Worm (Caenorhabditis elegans) whole organism, L3 larva: Measurements from ENCODE around the gene F52G3.1.

Source experiments
- R02D3.7 ChIP-seq: fragments of 150-350 bp; optimal IDR thresholded peaks from 2 replicates; lab custom pipeline; 2014; ENCODE audit warnings: missing biosample characterization, missing genetic modification characterization
- aly-2 ChIP-seq: fragments of 150-350 bp; optimal IDR thresholded peaks from 2 replicates; lab custom pipeline; 2014; ENCODE audit warnings: missing biosample characterization, missing genetic modification characterization
- ama-1 ChIP-seq: fragments of 150-350 bp; optimal IDR thresholded peaks from 2 replicates; lab custom pipeline; 2018
- ceh-16 ChIP-seq: sonication (generic microtip); optimal IDR thresholded peaks from 2 replicates; lab custom pipeline; 2017; ENCODE audit warnings: missing biosample characterization, missing genetic modification characterization
- ceh-28 ChIP-seq: fragments of 150-350 bp; optimal IDR thresholded peaks from 2 replicates; lab custom pipeline; 2014; ENCODE audit warnings: missing biosample characterization, missing genetic modification reagents, missing genetic modification characterization
- ceh-82 ChIP-seq: fragments of 150-350 bp; optimal IDR thresholded peaks from 2 replicates; lab custom pipeline; 2014; ENCODE audit warnings: missing biosample characterization, missing genetic modification characterization
- ceh-9 ChIP-seq: sonication (generic microtip); optimal IDR thresholded peaks from 2 replicates; lab custom pipeline; 2018; ENCODE audit warnings: missing biosample characterization, missing genetic modification characterization
- daf-12 ChIP-seq: fragments of 150-350 bp; optimal IDR thresholded peaks from 2 replicates; lab custom pipeline; 2014; ENCODE audit warnings: missing biosample characterization, missing genetic modification reagents, missing genetic modification characterization
- egl-27 ChIP-seq: sonication (generic microtip); optimal IDR thresholded peaks from 4 replicates; lab custom pipeline; 2017; ENCODE audit warnings: missing biosample characterization, missing genetic modification reagents, missing genetic modification characterization
- egl-5 ChIP-seq: fragments of 150-350 bp; optimal IDR thresholded peaks from 2 replicates; lab custom pipeline; 2017; ENCODE audit warnings: missing biosample characterization, missing genetic modification reagents, missing genetic modification characterization, inconsistent platforms
- elt-1 ChIP-seq: fragments of 150-350 bp; optimal IDR thresholded peaks from 2 replicates; lab custom pipeline; 2014; ENCODE audit warnings: missing biosample characterization, missing genetic modification characterization
- fkh-10 ChIP-seq: sonication (generic microtip); optimal IDR thresholded peaks from 2 replicates; lab custom pipeline; 2017; ENCODE audit warnings: missing biosample characterization, missing genetic modification reagents, missing genetic modification characterization
- fkh-2 ChIP-seq: fragments of 150-350 bp; optimal IDR thresholded peaks from 2 replicates; lab custom pipeline; 2014; ENCODE audit warnings: missing biosample characterization, missing genetic modification reagents, missing genetic modification characterization
- fos-1 ChIP-seq: fragments of 150-350 bp; optimal IDR thresholded peaks from 2 replicates; lab custom pipeline; 2014; ENCODE audit warnings: missing biosample characterization, missing genetic modification characterization
- hmg-11 ChIP-seq: sonication (generic microtip); optimal IDR thresholded peaks from 2 replicates; lab custom pipeline; 2016; ENCODE audit warnings: missing genetic modification characterization, missing compliant biosample characterization
- jun-1 ChIP-seq: fragments of 150-350 bp; optimal IDR thresholded peaks from 2 replicates; lab custom pipeline; 2014; ENCODE audit warnings: missing biosample characterization, missing genetic modification reagents, missing genetic modification characterization
- lin-15B ChIP-seq: fragments of 150-350 bp; optimal IDR thresholded peaks from 2 replicates; lab custom pipeline; 2014; ENCODE audit warnings: missing biosample characterization, missing genetic modification characterization
- lin-39 ChIP-seq: fragments of 150-350 bp; optimal IDR thresholded peaks from 2 replicates; lab custom pipeline; 2018; ENCODE audit warnings: missing biosample characterization, missing genetic modification reagents, missing genetic modification characterization
- lsy-12 ChIP-seq: sonication (generic microtip); optimal IDR thresholded peaks from 2 replicates; lab custom pipeline; 2016; ENCODE audit warnings: mild to moderate bottlenecking, missing genetic modification characterization, missing compliant biosample characterization
- mdl-1 ChIP-seq: fragments of 150-350 bp; optimal IDR thresholded peaks from 2 replicates; lab custom pipeline; 2014; ENCODE audit warnings: missing biosample characterization, missing genetic modification characterization
- mml-1 ChIP-seq: fragments of 150-350 bp; sonication (generic microtip); optimal IDR thresholded peaks from 3 replicates; lab custom pipeline; 2014; ENCODE audit warnings: missing biosample characterization, missing genetic modification characterization
- nfya-1 ChIP-seq: sonication (generic microtip); optimal IDR thresholded peaks from 2 replicates; lab custom pipeline; 2017; ENCODE audit warnings: missing genetic modification characterization, mild to moderate bottlenecking, missing compliant biosample characterization, antibody characterized with exemption, moderate library complexity; ENCODE audit not compliant: insufficient read depth
- nhr-11 ChIP-seq: fragments of 150-350 bp; optimal IDR thresholded peaks from 2 replicates; lab custom pipeline; 2014; ENCODE audit warnings: missing biosample characterization, missing genetic modification characterization
- nhr-23 ChIP-seq: fragments of 150-350 bp; optimal IDR thresholded peaks from 2 replicates; lab custom pipeline; 2014; ENCODE audit warnings: missing biosample characterization, missing genetic modification reagents, missing genetic modification characterization
- nhr-237 ChIP-seq: fragments of 150-350 bp; optimal IDR thresholded peaks from 2 replicates; lab custom pipeline; 2014; ENCODE audit warnings: missing biosample characterization, missing genetic modification characterization
- nhr-25 ChIP-seq: sonication (generic microtip); optimal IDR thresholded peaks from 2 replicates; lab custom pipeline; 2017; ENCODE audit warnings: missing biosample characterization, missing genetic modification characterization
- nhr-43 ChIP-seq: sonication (generic microtip); optimal IDR thresholded peaks from 2 replicates; lab custom pipeline; 2016; ENCODE audit warnings: mild to moderate bottlenecking, missing genetic modification characterization, missing compliant biosample characterization; ENCODE audit not compliant: poor library complexity, severe bottlenecking
- nhr-67 ChIP-seq: fragments of 150-350 bp; optimal IDR thresholded peaks from 2 replicates; lab custom pipeline; 2014; ENCODE audit warnings: missing biosample characterization, missing genetic modification characterization
- pha-4 ChIP-seq: fragments of 150-350 bp; optimal IDR thresholded peaks from 2 replicates; lab custom pipeline; 2014; ENCODE audit warnings: missing biosample characterization, missing genetic modification reagents, missing genetic modification characterization
- pqm-1 ChIP-seq: fragments of 150-350 bp; optimal IDR thresholded peaks from 2 replicates; lab custom pipeline; 2017; ENCODE audit warnings: missing biosample characterization, missing genetic modification characterization, inconsistent platforms
- sea-2 ChIP-seq: fragments of 150-350 bp; sonication (generic microtip); optimal IDR thresholded peaks from 4 replicates; lab custom pipeline; 2014; ENCODE audit warnings: missing biosample characterization, missing genetic modification reagents, missing genetic modification characterization
- skn-1 ChIP-seq: fragments of 150-350 bp; optimal IDR thresholded peaks from 2 replicates; lab custom pipeline; 2014; ENCODE audit warnings: missing biosample characterization, missing genetic modification characterization
- snpc-4 ChIP-seq: fragments of 150-350 bp; optimal IDR thresholded peaks from 2 replicates; lab custom pipeline; 2014; ENCODE audit warnings: missing biosample characterization, missing genetic modification characterization
- unc-39 ChIP-seq: sonication (generic microtip); optimal IDR thresholded peaks from 4 replicates; lab custom pipeline; 2017; ENCODE audit warnings: missing biosample characterization, missing genetic modification characterization
- unc-62 ChIP-seq: fragments of 150-350 bp; sonication (generic microtip); optimal IDR thresholded peaks from 4 replicates; lab custom pipeline; 2014; ENCODE audit warnings: missing biosample characterization, missing genetic modification reagents, missing genetic modification characterization
- zag-1 ChIP-seq: fragments of 150-350 bp; optimal IDR thresholded peaks from 2 replicates; lab custom pipeline; 2014; ENCODE audit warnings: missing biosample characterization, missing genetic modification characterization
- ztf-11 ChIP-seq: fragments of 150-350 bp; optimal IDR thresholded peaks from 2 replicates; lab custom pipeline; 2014; ENCODE audit warnings: missing biosample characterization, missing genetic modification characterization
- ztf-4 ChIP-seq: fragments of 150-350 bp; optimal IDR thresholded peaks from 2 replicates; lab custom pipeline; 2014; ENCODE audit warnings: missing biosample characterization, missing genetic modification characterization

F52G3.1 gene

DNA sequence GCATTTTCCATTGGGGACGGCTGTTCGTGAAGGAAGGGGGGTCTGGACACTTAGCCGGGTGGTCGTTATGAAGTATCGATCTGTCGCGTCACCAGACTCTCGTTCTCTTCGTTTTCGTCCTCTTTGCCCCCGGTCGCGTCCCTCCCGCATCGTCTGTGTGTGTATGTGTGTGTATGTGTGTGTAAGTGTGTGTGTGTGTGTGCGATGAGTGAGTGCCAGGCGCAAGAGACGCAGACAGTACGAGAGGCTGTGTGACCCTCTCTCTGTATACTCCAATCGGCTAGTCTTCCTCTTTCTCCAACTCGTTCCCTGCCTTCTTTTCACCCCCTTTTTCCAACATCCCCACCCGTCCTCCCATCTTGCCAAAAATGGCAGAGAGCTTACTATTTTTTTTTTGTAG, 2.3 kb upstream of the F52G3.1 start (continued):
- TF ChIP-seq elt-1 (tag; lab: Kevin White, UChicago), result peak; percentile 71
- TF ChIP-seq ceh-82, result peak; percentile 18
- peak; percentile 14 for TF ChIP-seq fkh-10 (GFP tag; lab: Kevin White, UChicago)
- peak; percentile 82 for TF ChIP-seq lsy-12 (tag; lab: Kevin White, UChicago)
- TF ChIP-seq nhr-23 (tag; lab: Kevin White, UChicago), result peak; percentile 86
- peak; percentile 37 for TF ChIP-seq egl-27 (tag; lab: Kevin White, UChicago)
- no peak for TF ChIP-seq aly-2
- TF ChIP-seq ceh-16 (tag; lab: Kevin White, UChicago), result no peak
- peak; percentile 59 for TF ChIP-seq mdl-1
- peak; percentile 70 for TF ChIP-seq nhr-43
- no peak for TF ChIP-seq fkh-2 (tag; lab: Kevin White, UChicago)
- TF ChIP-seq snpc-4 (tag; lab: Kevin White, UChicago), result peak; percentile 76
- no peak for TF ChIP-seq daf-12 (tag; lab: Kevin White, UChicago)
- TF ChIP-seq pha-4 (tag; lab: Kevin White, UChicago), result peak; percentile 90
- TF ChIP-seq R02D3.7 (tag; lab: Kevin White, UChicago), result peak; percentile 61

DNA sequence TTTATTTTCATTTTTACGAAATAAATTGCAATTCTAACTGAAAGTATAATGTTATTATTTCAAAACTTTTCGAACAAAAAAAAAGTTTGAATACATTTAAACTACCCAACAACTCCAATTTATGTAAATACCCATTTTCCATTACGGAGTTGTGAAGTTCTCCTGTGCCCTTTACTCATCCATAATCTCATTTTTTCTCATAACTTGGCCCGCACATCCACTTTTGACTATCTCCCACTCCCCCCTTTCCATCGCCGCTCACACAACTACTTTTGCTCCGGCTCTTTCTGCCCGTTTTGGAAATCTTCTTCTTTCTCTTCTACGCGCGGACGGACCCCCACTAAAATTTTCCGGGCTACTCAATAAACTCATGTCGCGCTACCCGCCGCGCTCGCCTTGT, 1.0 kb upstream of the F52G3.1 start:
- TF ChIP-seq ztf-4 (tag; lab: Kevin White, UChicago), result no peak
- no peak for TF ChIP-seq egl-5 (tag; lab: Kevin White, UChicago)
- TF ChIP-seq skn-1 (tag; lab: Kevin White, UChicago), result no peak
- no peak for TF ChIP-seq ceh-28
- no peak for TF ChIP-seq ztf-11
- no peak for TF ChIP-seq nhr-67 (tag; lab: Kevin White, UChicago)
- TF ChIP-seq nfya-1 (tag; lab: Kevin White, UChicago), result no peak
- no peak for TF ChIP-seq aly-2
- no peak for TF ChIP-seq ceh-9 (tag; lab: Kevin White, UChicago)
- TF ChIP-seq ceh-82, result no peak
- TF ChIP-seq zag-1 (tag; lab: Kevin White, UChicago), result no peak
- TF ChIP-seq hmg-11 (tag; lab: Kevin White, UChicago), result no peak
- no peak for TF ChIP-seq ama-1 (lab: Kevin White, UChicago)
- TF ChIP-seq pqm-1 (tag; lab: Kevin White, UChicago), result no peak
- no peak for TF ChIP-seq pha-4 (tag; lab: Kevin White, UChicago)

DNA sequence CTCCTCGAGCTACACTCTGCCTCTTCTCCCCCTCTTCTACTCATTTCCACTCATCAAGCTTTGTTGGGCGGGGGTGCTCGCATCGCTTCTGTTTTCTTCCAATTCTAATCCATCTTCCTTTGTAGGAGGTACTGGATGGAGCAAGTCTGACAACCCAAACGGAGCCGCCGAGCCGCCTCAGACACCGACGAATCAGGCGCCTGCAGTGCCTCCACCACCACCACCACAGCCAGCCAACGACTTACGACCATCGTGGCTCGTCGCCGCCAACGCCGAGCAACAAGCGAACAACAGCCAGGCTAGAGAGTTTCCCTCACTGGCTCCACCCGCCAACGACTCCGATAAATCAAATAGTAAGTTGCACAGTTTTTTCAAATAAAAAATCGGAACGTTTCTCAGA, 2.2 kb downstream of the F52G3.1 start:
- TF ChIP-seq nhr-25 (tag; lab: Kevin White, UChicago), result no peak
- TF ChIP-seq nfya-1 (tag; lab: Kevin White, UChicago), result no peak

DNA sequence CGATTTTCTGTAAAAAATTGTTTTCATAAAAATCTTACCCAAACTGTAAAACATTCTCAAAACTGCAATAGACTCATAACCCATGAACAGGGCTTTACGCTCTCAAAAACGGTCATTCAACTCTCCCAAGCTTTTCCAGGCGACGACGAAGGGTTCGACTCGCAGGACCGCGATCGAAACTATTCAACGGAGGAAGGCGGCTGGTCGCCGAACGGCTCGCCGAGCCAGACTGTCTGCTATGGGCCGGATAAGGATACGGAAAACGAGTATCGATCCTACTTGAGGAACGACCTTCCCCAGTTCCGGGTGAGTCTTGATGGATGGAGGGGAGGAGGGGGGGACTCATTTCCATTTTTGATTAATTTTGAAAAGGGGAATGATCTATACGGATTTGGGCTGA, 4.1 kb downstream of the F52G3.1 start:
- TF ChIP-seq R02D3.7 (tag; lab: Kevin White, UChicago) (no peak), pqm-1 (tag; lab: Kevin White, UChicago) (no peak)

DNA sequence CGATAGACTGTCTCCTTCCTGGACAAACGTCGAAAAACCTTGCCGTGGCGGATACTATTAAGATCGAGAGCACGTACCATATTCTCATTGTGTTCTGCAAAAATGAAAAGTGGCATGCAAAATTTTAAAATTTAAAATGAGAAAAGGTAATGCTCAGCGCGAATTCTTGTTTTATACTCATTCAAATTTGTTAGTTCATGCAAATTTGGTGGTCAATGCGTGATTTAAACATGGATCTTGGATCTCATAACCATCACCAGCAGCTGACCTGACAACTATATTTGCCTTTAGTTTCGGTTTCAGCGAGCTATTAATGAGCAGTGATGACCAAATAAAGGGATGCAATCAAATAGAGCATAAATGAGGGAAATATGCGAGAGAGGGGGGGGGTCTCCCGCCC, 12.4 kb downstream of the F52G3.1 start, which contains the start of gene F52G3.5:
TSS of gene F52G3.5 (minus strand) at position 101 of the 400 bp plus-strand sequence.
- TF ChIP-seq nhr-67 (tag; lab: Kevin White, UChicago) (no peak), unc-62 (GFP tag; lab: Kevin White, UChicago) (no peak), elt-1 (tag; lab: Kevin White, UChicago) (no peak), ceh-28 (no peak), sea-2 (GFP tag; lab: Kevin White, UChicago) (no peak), nhr-25 (tag; lab: Kevin White, UChicago) (no peak), unc-39 (tag; lab: Kevin White, UChicago) (no peak), skn-1 (tag; lab: Kevin White, UChicago) (no peak), nhr-43 (no peak), aly-2 (no peak), ama-1 (lab: Kevin White, UChicago) (no peak), fkh-2 (tag; lab: Kevin White, UChicago) (no peak), nhr-11 (tag; lab: Kevin White, UChicago) (no peak), ceh-9 (tag; lab: Kevin White, UChicago) (no peak)

DNA sequence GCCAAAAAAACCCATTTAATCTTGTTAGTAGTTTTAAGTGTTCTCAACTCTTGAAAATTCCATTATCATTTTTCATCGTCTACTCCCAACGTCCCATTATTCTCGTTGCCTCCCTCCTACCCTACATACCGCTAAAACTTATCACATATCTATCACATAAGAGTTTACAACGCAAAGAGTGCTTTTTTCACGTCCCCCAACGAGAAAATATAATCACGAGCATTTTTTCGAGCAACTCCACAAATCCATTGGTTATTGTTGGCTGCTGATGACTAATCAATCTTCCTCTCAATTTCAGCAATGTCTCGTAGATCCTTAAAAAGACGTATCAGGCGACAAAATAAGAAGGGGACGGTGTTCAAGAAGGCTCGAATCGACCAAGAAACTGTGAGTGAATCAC, 14.6 kb downstream of the F52G3.1 start, which contains the start of gene mbl-1:
TSS of gene mbl-1 (plus strand) at position 301 of the 400 bp plus-strand sequence.
- no peak for TF ChIP-seq nhr-11 (tag; lab: Kevin White, UChicago)
- no peak for TF ChIP-seq ama-1 (lab: Kevin White, UChicago)
- TF ChIP-seq nhr-43, result no peak
- TF ChIP-seq fkh-10 (GFP tag; lab: Kevin White, UChicago), result no peak
- no peak for TF ChIP-seq lin-15B
- no peak for TF ChIP-seq ceh-16 (tag; lab: Kevin White, UChicago)
- no peak for TF ChIP-seq ceh-82
- TF ChIP-seq hmg-11 (tag; lab: Kevin White, UChicago), result no peak
- TF ChIP-seq skn-1 (tag; lab: Kevin White, UChicago), result no peak
- no peak for TF ChIP-seq fos-1 (tag; lab: Kevin White, UChicago)
- no peak for TF ChIP-seq ceh-9 (tag; lab: Kevin White, UChicago)
- no peak for TF ChIP-seq daf-12 (tag; lab: Kevin White, UChicago)
- no peak for TF ChIP-seq mml-1 (tag; lab: Kevin White, UChicago)
- no peak for TF ChIP-seq zag-1 (tag; lab: Kevin White, UChicago)
- no peak for TF ChIP-seq egl-5 (tag; lab: Kevin White, UChicago)
- TF ChIP-seq nhr-237 (tag; lab: Kevin White, UChicago), result no peak
- no peak for TF ChIP-seq aly-2
- no peak for TF ChIP-seq lsy-12 (tag; lab: Kevin White, UChicago)
- no peak for TF ChIP-seq jun-1 (tag; lab: Kevin White, UChicago)
- TF ChIP-seq lin-39 (tag; lab: Kevin White, UChicago), result no peak
